Worm (Caenorhabditis elegans) whole organism, early embryonic: ENCODE data around the gene ZK418.2.

ENCODE experiments used
- B0310.2 ChIP-seq: sonication (generic microtip); optimal IDR thresholded peaks from 2 replicates; lab custom pipeline; 2016; ENCODE audit warnings: mild to moderate bottlenecking, missing genetic modification characterization, missing compliant biosample characterization
- F13C5.2 ChIP-seq: sonication (generic microtip); optimal IDR thresholded peaks from 2 replicates; lab custom pipeline; 2017; ENCODE audit warnings: mild to moderate bottlenecking, missing genetic modification characterization, inconsistent platforms, missing compliant biosample characterization
- aly-1 ChIP-seq: sonication (generic microtip); optimal IDR thresholded peaks from 2 replicates; lab custom pipeline; 2016; ENCODE audit warnings: missing genetic modification characterization, missing compliant biosample characterization
- ama-1 ChIP-seq: fragments of 150-350 bp; optimal IDR thresholded peaks from 2 replicates; lab custom pipeline; 2014
- ceh-13 ChIP-seq: fragments of 200-800 bp; sonication (Bioruptor generic); optimal IDR thresholded peaks from 2 replicates; lab custom pipeline; 2018; ENCODE audit warnings: mild to moderate bottlenecking, missing genetic modification characterization, missing compliant biosample characterization
- ceh-36 ChIP-seq: sonication (generic microtip); optimal IDR thresholded peaks from 2 replicates; lab custom pipeline; 2016; ENCODE audit warnings: missing genetic modification characterization, inconsistent platforms, missing compliant biosample characterization
- ets-7 ChIP-seq: sonication (generic microtip); optimal IDR thresholded peaks from 2 replicates; lab custom pipeline; 2016; ENCODE audit warnings: missing genotype, missing genetic modification characterization, missing compliant biosample characterization
- flt-1 ChIP-seq: fragments of 200-800 bp; sonication (Bioruptor generic); IDR thresholded peaks from 2 replicates; pipeline ENCODE4 v1.3.6; 2022; ENCODE audit warnings: missing genetic modification characterization, missing compliant biosample characterization
- hmbx-1 ChIP-seq: sonication (generic microtip); optimal IDR thresholded peaks from 2 replicates; lab custom pipeline; 2016; ENCODE audit warnings: mild to moderate bottlenecking, missing genetic modification characterization, missing compliant biosample characterization
- hmg-4 ChIP-seq: fragments of 200-800 bp; sonication (Bioruptor generic); optimal IDR thresholded peaks from 2 replicates; lab custom pipeline; 2018; ENCODE audit warnings: mild to moderate bottlenecking, missing genetic modification characterization, missing compliant biosample characterization
- hnd-1 ChIP-seq: sonication (generic microtip); optimal IDR thresholded peaks from 2 replicates; lab custom pipeline; 2016; ENCODE audit warnings: missing genetic modification characterization, missing compliant biosample characterization
- pes-1 ChIP-seq: fragments of 200-800 bp; sonication (Bioruptor generic); IDR thresholded peaks from 2 replicates; pipeline ENCODE4 v1.3.6; 2022; ENCODE audit warnings: missing genetic modification reagents, missing genetic modification characterization, missing compliant biosample characterization
- scrt-1 ChIP-seq: fragments of 200-800 bp; sonication (Bioruptor generic); IDR thresholded peaks from 2 replicates; pipeline ENCODE4 v1.3.6; 2022; ENCODE audit warnings: missing genetic modification characterization, missing compliant biosample characterization
- sea-1 ChIP-seq: fragments of 200-800 bp; sonication (Bioruptor generic); conservative IDR thresholded peaks from 2 replicates; pipeline ENCODE4 v1.3.6; 2022; ENCODE audit warnings: missing genetic modification characterization, missing compliant biosample characterization
- tbx-11 ChIP-seq: fragments of 200-800 bp; sonication (Bioruptor generic); IDR thresholded peaks from 2 replicates; pipeline ENCODE4 v1.3.6; 2022; ENCODE audit warnings: missing genetic modification characterization, missing compliant biosample characterization
- tbx-37 ChIP-seq: fragments of 200-800 bp; sonication (Bioruptor generic); conservative IDR thresholded peaks from 2 replicates; pipeline ENCODE4 v1.3.6; 2022; ENCODE audit warnings: missing genetic modification reagents, missing genetic modification characterization, missing compliant biosample characterization
- tra-4 ChIP-seq: sonication (generic microtip); optimal IDR thresholded peaks from 2 replicates; lab custom pipeline; 2017; ENCODE audit warnings: missing genetic modification characterization, missing compliant biosample characterization

Gene ZK418.2

ce11 chrIII:7101814-7102477 is 10.8 kb downstream of the ZK418.2 start:
- TF ChIP-seq ama-1 (no peak), scrt-1 (GFP tag; lab: Robert Waterston, UW) (no peak), tbx-11 (GFP tag; lab: Robert Waterston, UW) (no peak), pes-1 (GFP tag; lab: Robert Waterston, UW) (no peak), B0310.2 (tag; lab: Kevin White, UChicago) (no peak)

DNA sequence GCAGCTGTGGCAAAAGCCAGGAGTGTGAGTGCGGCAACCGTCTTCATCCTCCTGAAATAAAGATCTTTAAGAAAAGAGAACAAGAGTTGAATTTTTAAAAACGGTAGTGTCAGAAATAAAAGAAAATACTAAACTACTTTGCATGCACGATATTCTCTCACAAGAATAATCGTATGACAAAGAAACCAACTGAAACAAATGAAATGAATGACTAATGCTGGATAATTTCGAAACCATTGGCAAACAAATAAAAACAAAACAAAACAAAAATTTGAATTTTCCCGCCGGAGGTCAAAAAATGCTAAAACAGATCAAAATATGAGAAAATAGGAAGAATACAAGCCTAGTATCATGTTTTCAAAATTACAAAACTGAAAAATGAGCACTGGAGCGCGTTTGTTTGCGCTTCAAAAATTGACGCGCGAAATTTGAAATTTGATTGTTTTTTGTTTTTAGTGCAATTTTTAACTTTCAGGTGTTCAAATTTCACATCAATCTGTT is 12.8 kb downstream of the ZK418.2 start, which contains the start of gene cpg-2:
cpg-2 (minus strand) TSS at position 51 of the 501 bp plus-strand sequence.
- TF ChIP-seq sea-1 (GFP tag; lab: Robert Waterston, UW) (no peak), ceh-36 (no peak), flt-1 (GFP tag; lab: Robert Waterston, UW) (no peak), B0310.2 (tag; lab: Kevin White, UChicago) (no peak), aly-1 (tag; lab: Kevin White, UChicago) (no peak), tra-4 (tag; lab: Kevin White, UChicago) (no peak), tbx-37 (GFP tag; lab: Robert Waterston, UW) (no peak), hmbx-1 (no peak), ama-1 (no peak), pes-1 (GFP tag; lab: Robert Waterston, UW) (no peak), ets-7 (tag; lab: Kevin White, UChicago) (no peak), tbx-11 (GFP tag; lab: Robert Waterston, UW) (no peak), hnd-1 (tag; lab: Kevin White, UChicago) (no peak)

- no peak for TF ChIP-seq hmg-4
- no peak for TF ChIP-seq ama-1
- TF ChIP-seq tbx-37 (GFP tag; lab: Robert Waterston, UW): no peak
- TF ChIP-seq pes-1 (GFP tag; lab: Robert Waterston, UW): no peak
- no peak for TF ChIP-seq tbx-11 (GFP tag; lab: Robert Waterston, UW)
- TF ChIP-seq scrt-1 (GFP tag; lab: Robert Waterston, UW): no peak
- TF ChIP-seq ceh-36: no peak
- no peak for TF ChIP-seq F13C5.2
- TF ChIP-seq hmbx-1: no peak
- no peak for TF ChIP-seq flt-1 (GFP tag; lab: Robert Waterston, UW)
- no peak for TF ChIP-seq tra-4 (tag; lab: Kevin White, UChicago)
- no peak for TF ChIP-seq ceh-13
- TF ChIP-seq B0310.2 (tag; lab: Kevin White, UChicago): no peak
Observed at ce11 chrIII:7106854-7107253, 15.7 kb downstream of the ZK418.2 start.

- TF ChIP-seq scrt-1 (GFP tag; lab: Robert Waterston, UW) (no peak), aly-1 (tag; lab: Kevin White, UChicago) (no peak), ama-1 (no peak), hmg-4 (no peak), ceh-13 (no peak), ets-7 (tag; lab: Kevin White, UChicago) (no peak), flt-1 (GFP tag; lab: Robert Waterston, UW) (no peak), hmbx-1 (no peak), tbx-37 (GFP tag; lab: Robert Waterston, UW) (no peak), hnd-1 (tag; lab: Kevin White, UChicago) (no peak), tbx-11 (GFP tag; lab: Robert Waterston, UW) (no peak), F13C5.2 (no peak), tra-4 (tag; lab: Kevin White, UChicago) (no peak), B0310.2 (tag; lab: Kevin White, UChicago) (no peak), sea-1 (GFP tag; lab: Robert Waterston, UW) (no peak), pes-1 (GFP tag; lab: Robert Waterston, UW) (no peak), ceh-36 (no peak)
Observed at ce11 chrIII:7107965-7108364, 16.8 kb downstream of the ZK418.2 start, which contains the start of gene odd-1. Gene odd-1, plus strand, starts transcription at chrIII:7108313.

ce11 chrIII:7111793-7112192 is 20.7 kb downstream of the ZK418.2 start, which contains the start of gene B0280.7:
Gene B0280.7, minus strand, starts transcription at chrIII:7111893.
- TF ChIP-seq ceh-36 (no peak), pes-1 (GFP tag; lab: Robert Waterston, UW) (no peak), ceh-13 (no peak), tbx-37 (GFP tag; lab: Robert Waterston, UW) (no peak), tra-4 (tag; lab: Kevin White, UChicago) (no peak), scrt-1 (GFP tag; lab: Robert Waterston, UW) (no peak), hmbx-1 (no peak), tbx-11 (GFP tag; lab: Robert Waterston, UW) (no peak), flt-1 (GFP tag; lab: Robert Waterston, UW) (no peak), sea-1 (GFP tag; lab: Robert Waterston, UW) (no peak)

- TF ChIP-seq flt-1 (GFP tag; lab: Robert Waterston, UW) (no peak), ets-7 (tag; lab: Kevin White, UChicago) (no peak), F13C5.2 (no peak), ceh-36 (no peak), pes-1 (GFP tag; lab: Robert Waterston, UW) (no peak), hmg-4 (no peak)
Observed at ce11 chrIII:7112285-7112684, 21.1 kb downstream of the ZK418.2 start.

- TF ChIP-seq tra-4 (tag; lab: Kevin White, UChicago) (no peak), hmbx-1 (no peak), sea-1 (GFP tag; lab: Robert Waterston, UW) (no peak), aly-1 (tag; lab: Kevin White, UChicago) (no peak)
Observed at ce11 chrIII:7114952-7115488, 23.9 kb downstream of the ZK418.2 start, which contains the start of gene nhr-10. Gene nhr-10, minus strand, starts transcription at chrIII:7115438.
